Worm (Caenorhabditis elegans) whole organism, early embryonic: Measurements from ENCODE around the gene glb-11.

Experiments
- B0310.2 ChIP-seq: sonication (generic microtip); optimal IDR thresholded peaks from 2 replicates; lab custom pipeline; 2016; ENCODE audit warnings: mild to moderate bottlenecking, missing genetic modification characterization, missing compliant biosample characterization
- F13C5.2 ChIP-seq: sonication (generic microtip); optimal IDR thresholded peaks from 2 replicates; lab custom pipeline; 2017; ENCODE audit warnings: mild to moderate bottlenecking, missing genetic modification characterization, inconsistent platforms, missing compliant biosample characterization
- aly-1 ChIP-seq: sonication (generic microtip); optimal IDR thresholded peaks from 2 replicates; lab custom pipeline; 2016; ENCODE audit warnings: missing genetic modification characterization, missing compliant biosample characterization
- ama-1 ChIP-seq: fragments of 150-350 bp; optimal IDR thresholded peaks from 2 replicates; lab custom pipeline; 2014
- ceh-13 ChIP-seq: fragments of 200-800 bp; sonication (Bioruptor generic); optimal IDR thresholded peaks from 2 replicates; lab custom pipeline; 2018; ENCODE audit warnings: mild to moderate bottlenecking, missing genetic modification characterization, missing compliant biosample characterization
- ceh-36 ChIP-seq: sonication (generic microtip); optimal IDR thresholded peaks from 2 replicates; lab custom pipeline; 2016; ENCODE audit warnings: missing genetic modification characterization, inconsistent platforms, missing compliant biosample characterization
- ets-7 ChIP-seq: sonication (generic microtip); optimal IDR thresholded peaks from 2 replicates; lab custom pipeline; 2016; ENCODE audit warnings: missing genotype, missing genetic modification characterization, missing compliant biosample characterization
- flt-1 ChIP-seq: fragments of 200-800 bp; sonication (Bioruptor generic); IDR thresholded peaks from 2 replicates; pipeline ENCODE4 v1.3.6; 2022; ENCODE audit warnings: missing genetic modification characterization, missing compliant biosample characterization
- hmbx-1 ChIP-seq: sonication (generic microtip); optimal IDR thresholded peaks from 2 replicates; lab custom pipeline; 2016; ENCODE audit warnings: mild to moderate bottlenecking, missing genetic modification characterization, missing compliant biosample characterization
- hmg-4 ChIP-seq: fragments of 200-800 bp; sonication (Bioruptor generic); optimal IDR thresholded peaks from 2 replicates; lab custom pipeline; 2018; ENCODE audit warnings: mild to moderate bottlenecking, missing genetic modification characterization, missing compliant biosample characterization
- hnd-1 ChIP-seq: sonication (generic microtip); optimal IDR thresholded peaks from 2 replicates; lab custom pipeline; 2016; ENCODE audit warnings: missing genetic modification characterization, missing compliant biosample characterization
- pes-1 ChIP-seq: fragments of 200-800 bp; sonication (Bioruptor generic); IDR thresholded peaks from 2 replicates; pipeline ENCODE4 v1.3.6; 2022; ENCODE audit warnings: missing genetic modification reagents, missing genetic modification characterization, missing compliant biosample characterization
- scrt-1 ChIP-seq: fragments of 200-800 bp; sonication (Bioruptor generic); IDR thresholded peaks from 2 replicates; pipeline ENCODE4 v1.3.6; 2022; ENCODE audit warnings: missing genetic modification characterization, missing compliant biosample characterization
- sea-1 ChIP-seq: fragments of 200-800 bp; sonication (Bioruptor generic); conservative IDR thresholded peaks from 2 replicates; pipeline ENCODE4 v1.3.6; 2022; ENCODE audit warnings: missing genetic modification characterization, missing compliant biosample characterization
- tbx-11 ChIP-seq: fragments of 200-800 bp; sonication (Bioruptor generic); IDR thresholded peaks from 2 replicates; pipeline ENCODE4 v1.3.6; 2022; ENCODE audit warnings: missing genetic modification characterization, missing compliant biosample characterization
- tbx-37 ChIP-seq: fragments of 200-800 bp; sonication (Bioruptor generic); conservative IDR thresholded peaks from 2 replicates; pipeline ENCODE4 v1.3.6; 2022; ENCODE audit warnings: missing genetic modification reagents, missing genetic modification characterization, missing compliant biosample characterization
- tra-4 ChIP-seq: sonication (generic microtip); optimal IDR thresholded peaks from 2 replicates; lab custom pipeline; 2017; ENCODE audit warnings: missing genetic modification characterization, missing compliant biosample characterization

The glb-11 gene

ce11 chrIII:3991362-3991761, 627 bp downstream of the glb-11 start:
- no peak for TF ChIP-seq hmg-4 (GFP tag; lab: Kevin White, UChicago)
- no peak for TF ChIP-seq F13C5.2
- TF ChIP-seq ceh-36, result no peak
- no peak for TF ChIP-seq pes-1 (GFP tag; lab: Robert Waterston, UW)
- TF ChIP-seq ets-7, result no peak
- no peak for TF ChIP-seq hmbx-1
- no peak for TF ChIP-seq sea-1 (GFP tag; lab: Robert Waterston, UW)
- no peak for TF ChIP-seq tbx-11 (GFP tag; lab: Robert Waterston, UW)
- no peak for TF ChIP-seq B0310.2 (tag; lab: Kevin White, UChicago)
- no peak for TF ChIP-seq hnd-1 (tag; lab: Kevin White, UChicago)
- TF ChIP-seq scrt-1, result no peak

- TF ChIP-seq sea-1 (GFP tag; lab: Robert Waterston, UW), result no peak
- TF ChIP-seq ama-1 (lab: Kevin White, UChicago), result no peak
Measured at ce11 chrIII:3987759-3988158, 4.2 kb downstream of the glb-11 start, which contains the start of gene C36E8.6. TSS of gene C36E8.6 (plus strand) at chrIII:3988059.

ce11 chrIII:3986368-3986767, 5.6 kb downstream of the glb-11 start, which contains the start of gene Y1A5A.1:
TSS of gene Y1A5A.1 (minus strand) at chrIII:3986661.
- TF ChIP-seq ceh-36 (no peak), aly-1 (tag; lab: Kevin White, UChicago) (no peak), tra-4 (tag; lab: Kevin White, UChicago) (no peak), F13C5.2 (no peak), pes-1 (GFP tag; lab: Robert Waterston, UW) (no peak), sea-1 (GFP tag; lab: Robert Waterston, UW) (no peak), ama-1 (lab: Kevin White, UChicago) (no peak), B0310.2 (tag; lab: Kevin White, UChicago) (no peak)

- TF ChIP-seq hmg-4 (GFP tag; lab: Kevin White, UChicago), result no peak
- no peak for TF ChIP-seq ama-1 (lab: Kevin White, UChicago)
- TF ChIP-seq B0310.2 (tag; lab: Kevin White, UChicago), result no peak
- no peak for TF ChIP-seq tbx-11 (GFP tag; lab: Robert Waterston, UW)
- no peak for TF ChIP-seq tra-4 (tag; lab: Kevin White, UChicago)
- no peak for TF ChIP-seq tbx-37 (GFP tag; lab: Robert Waterston, UW)
- no peak for TF ChIP-seq aly-1 (tag; lab: Kevin White, UChicago)
- no peak for TF ChIP-seq sea-1 (GFP tag; lab: Robert Waterston, UW)
- no peak for TF ChIP-seq hmbx-1
- no peak for TF ChIP-seq scrt-1
- no peak for TF ChIP-seq ceh-36
Measured at ce11 chrIII:3984049-3984484, 7.9 kb downstream of the glb-11 start.

- 0 out of 2 replicates have a peak, but pooled peaks have one; percentile 6 for TF ChIP-seq tbx-37 (GFP tag; lab: Robert Waterston, UW)
- no peak for TF ChIP-seq scrt-1
Measured at ce11 chrIII:3979980-3980631, 11.9 kb downstream of the glb-11 start.

- no peak for TF ChIP-seq ama-1 (lab: Kevin White, UChicago)
- no peak for TF ChIP-seq scrt-1
- no peak for TF ChIP-seq aly-1 (tag; lab: Kevin White, UChicago)
- TF ChIP-seq ceh-36, result no peak
- TF ChIP-seq tra-4 (tag; lab: Kevin White, UChicago), result no peak
- TF ChIP-seq sea-1 (GFP tag; lab: Robert Waterston, UW), result no peak
- TF ChIP-seq hmbx-1, result no peak
- TF ChIP-seq hmg-4 (GFP tag; lab: Kevin White, UChicago), result no peak
- no peak for TF ChIP-seq B0310.2 (tag; lab: Kevin White, UChicago)
- no peak for TF ChIP-seq flt-1 (GFP tag; lab: Robert Waterston, UW)
- no peak for TF ChIP-seq hnd-1 (tag; lab: Kevin White, UChicago)
Measured at ce11 chrIII:3978438-3978837, 13.6 kb downstream of the glb-11 start.

ce11 chrIII:3976992-3977391, 15.0 kb downstream of the glb-11 start:
- no peak for TF ChIP-seq sea-1 (GFP tag; lab: Robert Waterston, UW)
- TF ChIP-seq hmg-4 (GFP tag; lab: Kevin White, UChicago), result no peak
- no peak for TF ChIP-seq hnd-1 (tag; lab: Kevin White, UChicago)
- no peak for TF ChIP-seq scrt-1
- no peak for TF ChIP-seq aly-1 (tag; lab: Kevin White, UChicago)
- no peak for TF ChIP-seq tbx-11 (GFP tag; lab: Robert Waterston, UW)
- TF ChIP-seq F13C5.2, result no peak
- no peak for TF ChIP-seq pes-1 (GFP tag; lab: Robert Waterston, UW)
- no peak for TF ChIP-seq ceh-13 (GFP tag; lab: Kevin White, UChicago)
- no peak for TF ChIP-seq ama-1 (lab: Kevin White, UChicago)
- no peak for TF ChIP-seq tra-4 (tag; lab: Kevin White, UChicago)
- TF ChIP-seq ceh-36, result no peak
- TF ChIP-seq ets-7, result no peak
- TF ChIP-seq flt-1 (GFP tag; lab: Robert Waterston, UW), result no peak
- TF ChIP-seq B0310.2 (tag; lab: Kevin White, UChicago), result no peak
- TF ChIP-seq hmbx-1, result no peak
- no peak for TF ChIP-seq tbx-37 (GFP tag; lab: Robert Waterston, UW)

ce11 chrIII:3976291-3976690, 15.7 kb downstream of the glb-11 start, which contains the start of gene msi-1:
TSS of gene msi-1 (minus strand) at chrIII:3976391.
- TF ChIP-seq ceh-36, result no peak
- TF ChIP-seq ceh-13 (GFP tag; lab: Kevin White, UChicago), result no peak
- TF ChIP-seq ets-7, result no peak
- no peak for TF ChIP-seq aly-1 (tag; lab: Kevin White, UChicago)
- no peak for TF ChIP-seq scrt-1
- TF ChIP-seq B0310.2 (tag; lab: Kevin White, UChicago), result no peak
- TF ChIP-seq tbx-11 (GFP tag; lab: Robert Waterston, UW), result no peak
- no peak for TF ChIP-seq hmg-4 (GFP tag; lab: Kevin White, UChicago)
- no peak for TF ChIP-seq pes-1 (GFP tag; lab: Robert Waterston, UW)
- no peak for TF ChIP-seq F13C5.2
- TF ChIP-seq sea-1 (GFP tag; lab: Robert Waterston, UW), result no peak
- TF ChIP-seq ama-1 (lab: Kevin White, UChicago), result no peak
- no peak for TF ChIP-seq hnd-1 (tag; lab: Kevin White, UChicago)
- no peak for TF ChIP-seq tbx-37 (GFP tag; lab: Robert Waterston, UW)
- no peak for TF ChIP-seq hmbx-1
- no peak for TF ChIP-seq tra-4 (tag; lab: Kevin White, UChicago)
- TF ChIP-seq flt-1 (GFP tag; lab: Robert Waterston, UW), result no peak
